Fruit fly (Drosophila melanogaster) whole organism, embryonic: ENCODE data around the gene Trhn.

Experiments
- CG10543 ChIP-seq: fragments of 200-800 bp; sonication (Bioruptor generic); optimal IDR thresholded peaks from 3 replicates; lab custom pipeline; 2017; ENCODE audit warnings: missing biosample characterization, mild to moderate bottlenecking, missing genetic modification characterization, moderate library complexity
- CG11504 ChIP-seq: fragments of 200-800 bp; sonication (Bioruptor generic); optimal IDR thresholded peaks from 3 replicates; lab custom pipeline; 2019; ENCODE audit warnings: missing biosample characterization, mild to moderate bottlenecking, missing genetic modification characterization, moderate library complexity
- CG12769 ChIP-seq: fragments of 200-800 bp; sonication (Bioruptor generic); optimal IDR thresholded peaks from 2 replicates; lab custom pipeline; 2019; ENCODE audit warnings: missing biosample characterization, mild to moderate bottlenecking, missing genetic modification characterization, moderate library complexity
- CG13296 ChIP-seq: fragments of 200-800 bp; sonication (Bioruptor generic); optimal IDR thresholded peaks from 3 replicates; lab custom pipeline; 2018; ENCODE audit warnings: missing biosample characterization, mild to moderate bottlenecking, missing genetic modification characterization
- CG16815 ChIP-seq: fragments of 200-800 bp; sonication (Bioruptor generic); optimal IDR thresholded peaks from 3 replicates; lab custom pipeline; 2017; ENCODE audit warnings: missing biosample characterization, mild to moderate bottlenecking, missing genetic modification characterization
- CG17568 ChIP-seq: fragments of 200-800 bp; sonication (Bioruptor generic); optimal IDR thresholded peaks from 2 replicates; lab custom pipeline; 2018; ENCODE audit warnings: missing biosample characterization, mild to moderate bottlenecking, missing genetic modification characterization, moderate library complexity
- CG18262 ChIP-seq: fragments of 200-800 bp; optimal IDR thresholded peaks from 3 replicates; lab custom pipeline; 2019; ENCODE audit warnings: missing biosample characterization, mild to moderate bottlenecking, missing genetic modification characterization, moderate library complexity
- CG3847 ChIP-seq: fragments of 200-800 bp; sonication (Bioruptor generic); IDR thresholded peaks from 2 replicates; pipeline ENCODE4 v1.3.6; 2022; ENCODE audit warnings: missing biosample characterization, missing genetic modification characterization
- CG5180 ChIP-seq: fragments of 200-800 bp; sonication (Bioruptor generic); optimal IDR thresholded peaks from 3 replicates; lab custom pipeline; 2017; ENCODE audit warnings: missing biosample characterization, missing genetic modification characterization, mild to moderate bottlenecking, moderate library complexity, missing genetic modification reagents
- CG7357 ChIP-seq: fragments of 200-800 bp; sonication (Bioruptor generic); IDR thresholded peaks from 3 replicates; pipeline ENCODE4 v1.3.6; 2022; ENCODE audit warnings: missing biosample characterization, missing genetic modification characterization
- CG7745 ChIP-seq: fragments of 200-800 bp; sonication (Bioruptor generic); optimal IDR thresholded peaks from 2 replicates; lab custom pipeline; 2018; ENCODE audit warnings: missing biosample characterization, mild to moderate bottlenecking, missing genetic modification characterization, moderate library complexity
- CG8290 ChIP-seq, 3 experiments: fragments of 200-800 bp; sonication (Bioruptor generic); optimal IDR thresholded peaks; 2 replicates each; lab custom pipeline; 2016 to 2019; ENCODE audit warnings: missing biosample characterization in 3 of 3, missing genetic modification characterization in 3 of 3, mild to moderate bottlenecking in 2 of 3, moderate library complexity in 1 of 3
- CG9876 ChIP-seq: fragments of 200-800 bp; sonication (Bioruptor generic); optimal IDR thresholded peaks from 2 replicates; lab custom pipeline; 2016; ENCODE audit warnings: missing biosample characterization, missing genetic modification characterization
- Chrac-16 ChIP-seq: fragments of 200-800 bp; sonication (Bioruptor generic); optimal IDR thresholded peaks from 3 replicates; lab custom pipeline; 2016; ENCODE audit warnings: missing biosample characterization, missing genetic modification characterization
- CkIIα-i1 ChIP-seq: fragments of 200-800 bp; sonication (Bioruptor generic); IDR thresholded peaks from 2 replicates; pipeline ENCODE4 v1.3.6; 2022; ENCODE audit warnings: missing biosample characterization, missing genetic modification characterization
- Deaf1 ChIP-seq: fragments of 200-800 bp; optimal IDR thresholded peaks from 3 replicates; lab custom pipeline; 2019; ENCODE audit warnings: missing biosample characterization, mild to moderate bottlenecking, missing genetic modification characterization, moderate library complexity
- Dll ChIP-seq: fragments of 200-800 bp; sonication (Bioruptor generic); IDR thresholded peaks from 4 replicates; pipeline ENCODE4 v1.3.6; 2022; ENCODE audit warnings: missing biosample characterization, missing genetic modification characterization; ENCODE audit not compliant: partially characterized antibody
- E2f1 ChIP-seq: fragments of 200-800 bp; sonication (Bioruptor generic); IDR thresholded peaks from 2 replicates; pipeline ENCODE4 v1.3.6; 2022; ENCODE audit warnings: missing biosample characterization, missing genetic modification characterization
- E2f2 ChIP-seq: fragments of 200-800 bp; sonication (Bioruptor generic); IDR thresholded peaks from 2 replicates; pipeline ENCODE4 v1.3.6; 2022; ENCODE audit warnings: missing biosample characterization, missing genetic modification characterization
- Med ChIP-seq: fragments of 200-800 bp; sonication (Bioruptor generic); peaks from one replicate; lab custom pipeline; 2016; ENCODE audit warnings: missing biosample characterization, missing genetic modification characterization, mild to moderate bottlenecking, inconsistent platforms, moderate library complexity
- Scr ChIP-seq: fragments of 200-800 bp; sonication (Bioruptor generic); IDR thresholded peaks from 2 replicates; pipeline ENCODE4 v1.3.6; 2022; ENCODE audit warnings: missing biosample characterization, missing genetic modification characterization; ENCODE audit not compliant: partially characterized antibody
- Vsx1 ChIP-seq: fragments of 200-800 bp; sonication (Bioruptor generic); optimal IDR thresholded peaks from 2 replicates; lab custom pipeline; 2017; ENCODE audit warnings: missing biosample characterization, mild to moderate bottlenecking, missing genetic modification characterization, missing genetic modification reagents
- Xbp1 ChIP-seq: fragments of 200-800 bp; sonication (Bioruptor generic); optimal IDR thresholded peaks from 3 replicates; lab custom pipeline; 2016; ENCODE audit warnings: missing biosample characterization, mild to moderate bottlenecking, missing genetic modification characterization
- ab ChIP-seq: fragments of 200-800 bp; sonication (Bioruptor generic); optimal IDR thresholded peaks from 2 replicates; lab custom pipeline; 2016; ENCODE audit warnings: missing biosample characterization, missing genetic modification characterization
- ase ChIP-seq: fragments of 200-800 bp; sonication (Bioruptor generic); IDR thresholded peaks from 3 replicates; pipeline ENCODE4 v1.3.6; 2022; ENCODE audit warnings: missing biosample characterization, missing genetic modification characterization
- ash1 ChIP-seq: fragments of 200-800 bp; sonication (Bioruptor generic); optimal IDR thresholded peaks from 2 replicates; lab custom pipeline; 2018; ENCODE audit warnings: missing biosample characterization, mild to moderate bottlenecking, missing genetic modification characterization
- az2 ChIP-seq: fragments of 200-800 bp; sonication (Bioruptor generic); optimal IDR thresholded peaks from 3 replicates; lab custom pipeline; 2016; ENCODE audit warnings: missing biosample characterization, missing genetic modification characterization
- bcd ChIP-seq: fragments of 200-800 bp; sonication (Bioruptor generic); optimal IDR thresholded peaks from 2 replicates; lab custom pipeline; 2017; ENCODE audit warnings: missing biosample characterization, mild to moderate bottlenecking, missing genetic modification characterization
- bowl ChIP-seq: fragments of 200-800 bp; sonication (Bioruptor generic); IDR thresholded peaks from 2 replicates; pipeline ENCODE4 v1.3.6; 2022; ENCODE audit warnings: missing biosample characterization, missing genetic modification characterization
- chinmo ChIP-seq: fragments of 200-800 bp; sonication (Bioruptor generic); IDR thresholded peaks from 4 replicates; pipeline ENCODE4 v1.3.6; 2022; ENCODE audit warnings: missing biosample characterization, missing genetic modification characterization; ENCODE audit not compliant: partially characterized antibody
- dpn ChIP-seq, 2 experiments: fragments of 200-800 bp; sonication (Bioruptor generic); optimal IDR thresholded peaks; 3 replicates each; lab custom pipeline; 2016; ENCODE audit warnings: missing biosample characterization in 2 of 2, missing genetic modification characterization in 2 of 2
- fd64A ChIP-seq: fragments of 200-800 bp; sonication (Bioruptor generic); optimal IDR thresholded peaks from 3 replicates; lab custom pipeline; 2018; ENCODE audit warnings: missing biosample characterization, mild to moderate bottlenecking, missing genetic modification characterization
- jing ChIP-seq: fragments of 200-800 bp; sonication (Bioruptor generic); optimal IDR thresholded peaks from 2 replicates; lab custom pipeline; 2018; ENCODE audit warnings: missing biosample characterization, mild to moderate bottlenecking, missing genetic modification characterization
- lov ChIP-seq, 2 experiments: fragments of 200-800 bp in 1 of 2; fragments of >200 bp in 1 of 2; sonication (Bioruptor generic) in 1 of 2; IDR thresholded peaks in 1 of 2; optimal IDR thresholded peaks in 1 of 2; 2 replicates in 1 of 2; 3 replicates in 1 of 2; pipeline versions ENCODE4 v1.3.6 to Lab custom; 2017 to 2022; ENCODE audit warnings: missing biosample characterization in 1 of 2, missing genetic modification characterization in 1 of 2
- mirr ChIP-seq: fragments of 200-800 bp; sonication (Bioruptor generic); optimal IDR thresholded peaks from 3 replicates; lab custom pipeline; 2018; ENCODE audit warnings: missing biosample characterization, mild to moderate bottlenecking, missing genetic modification characterization
- oc ChIP-seq: fragments of 200-800 bp; sonication (Bioruptor generic); optimal IDR thresholded peaks from 2 replicates; lab custom pipeline; 2018; ENCODE audit warnings: missing biosample characterization, mild to moderate bottlenecking, missing genetic modification characterization, moderate library complexity
- pnt ChIP-seq: fragments of 200-800 bp; sonication (Bioruptor generic); optimal IDR thresholded peaks from 3 replicates; lab custom pipeline; 2016; ENCODE audit warnings: missing biosample characterization, missing genetic modification characterization
- rib ChIP-seq: fragments of 200-800 bp; sonication (Bioruptor generic); IDR thresholded peaks from 2 replicates; pipeline ENCODE4 v1.3.6; 2022; ENCODE audit warnings: missing biosample characterization, missing genetic modification characterization
- sd ChIP-seq: fragments of 200-800 bp; sonication (Bioruptor generic); optimal IDR thresholded peaks from 3 replicates; lab custom pipeline; 2018; ENCODE audit warnings: missing biosample characterization, mild to moderate bottlenecking, missing genetic modification characterization, moderate library complexity
- sens ChIP-seq: fragments of 200-800 bp; sonication (Bioruptor generic); peaks from one replicate; lab custom pipeline; 2016; ENCODE audit warnings: missing biosample characterization, missing genetic modification characterization
- tap ChIP-seq: fragments of 200-800 bp; optimal IDR thresholded peaks from 3 replicates; lab custom pipeline; 2019; ENCODE audit warnings: missing biosample characterization, mild to moderate bottlenecking, missing genetic modification characterization, moderate library complexity
- vvl ChIP-seq: fragments of 200-800 bp; sonication (Bioruptor generic); IDR thresholded peaks from 2 replicates; pipeline ENCODE4 v1.3.6; 2022; ENCODE audit warnings: missing biosample characterization, missing genetic modification characterization
- zen2 ChIP-seq: fragments of 200-800 bp; sonication (Bioruptor generic); IDR thresholded peaks from 3 replicates; pipeline ENCODE4 v1.3.6; 2022; ENCODE audit warnings: missing biosample characterization, missing genetic modification characterization; ENCODE audit not compliant: partially characterized antibody

Trhn gene

dm6 chr3L:1202588-1203195, 9.7 kb upstream of the Trhn start, which contains the start of gene meep (continued):
- TF ChIP-seq CG7745, result no peak
- peak; percentile 55 for TF ChIP-seq Med (GFP tag; lab: Kevin White, UChicago)
- TF ChIP-seq, all 482 proteins: peak for 12

- no peak for TF ChIP-seq lov (optimal IDR thresholded peaks at IDR 0.05; lab: Kevin White, UChicago)
- TF ChIP-seq lov (GFP tag; IDR thresholded peaks at IDR 0.05; lab: Robert Waterston, UW), result 0 out of 3 replicates have a peak, but pooled peaks have one; percentile 41
- TF ChIP-seq CG5180, result peak; percentile 66
- TF ChIP-seq CG13296 (GFP tag; lab: Kevin White, UChicago), result no peak
- TF ChIP-seq sens (GFP tag; lab: Kevin White, UChicago), result peak; percentile 16
- TF ChIP-seq vvl (GFP tag; lab: Robert Waterston, UW), result 0 out of 2 replicates have a peak, but pooled peaks have one; percentile 32
- TF ChIP-seq Med (GFP tag; lab: Kevin White, UChicago), result peak; percentile 35
- TF ChIP-seq CG9876 (GFP tag; lab: Kevin White, UChicago), result no peak
- TF ChIP-seq chinmo (GFP tag; lab: Robert Waterston, UW), result 0 out of 4 replicates have a peak, but pooled peaks have one; percentile 34
- peak; percentile 5 for TF ChIP-seq Deaf1 (tag; lab: Kevin White, UChicago)
- no peak for TF ChIP-seq ase (GFP tag; lab: Robert Waterston, UW)
- no peak for TF ChIP-seq Dll (GFP tag; lab: Robert Waterston, UW)
- peak; percentile 13 for TF ChIP-seq CG12769
- TF ChIP-seq Vsx1, result peak; percentile 54
- TF ChIP-seq CG16815 (GFP tag; lab: Kevin White, UChicago), result no peak
- no peak for TF ChIP-seq CG8290 (GFP tag; optimal IDR thresholded peaks at IDR 0.05; lab: Kevin White, UChicago)
- TF ChIP-seq CG8290 (tag; optimal IDR thresholded peaks at IDR 0.05; lab: Kevin White, UChicago), result peak in 1 of 2 experiments; percentile 4
- TF ChIP-seq oc (tag; lab: Kevin White, UChicago), result peak; percentile 10
- no peak for TF ChIP-seq sd (tag; lab: Kevin White, UChicago)
- no peak for TF ChIP-seq E2f1 (GFP tag; lab: Robert Waterston, UW)
These were observed 7.5 kb upstream of the Trhn start, which contains the start of gene mwh for dm6 chr3L:1200357-1201051. mwh (plus strand) TSS chr3L:1200786.

- TF ChIP-seq mirr (GFP tag; lab: Kevin White, UChicago), result no peak
- TF ChIP-seq CkIIα-i1 (GFP tag; lab: Robert Waterston, UW), result no peak
- no peak for TF ChIP-seq bowl (GFP tag; lab: Robert Waterston, UW)
- TF ChIP-seq pnt (GFP tag; lab: Kevin White, UChicago), result no peak
- TF ChIP-seq Xbp1 (GFP tag; lab: Kevin White, UChicago), result no peak
- TF ChIP-seq CG18262 (tag; lab: Kevin White, UChicago), result no peak
- no peak for TF ChIP-seq jing
- TF ChIP-seq fd64A, result no peak
- no peak for TF ChIP-seq az2
- TF ChIP-seq sens (GFP tag; lab: Kevin White, UChicago), result peak; percentile 16
- no peak for TF ChIP-seq bcd (GFP tag; lab: Kevin White, UChicago)
- TF ChIP-seq CG7357 (GFP tag; lab: Robert Waterston, UW), result no peak
- no peak for TF ChIP-seq dpn (GFP tag; optimal IDR thresholded peaks at IDR 0.05; lab: Kevin White, UChicago)
- TF ChIP-seq Scr (GFP tag; lab: Robert Waterston, UW), result no peak
- TF ChIP-seq ab (GFP tag; lab: Kevin White, UChicago), result no peak
- TF ChIP-seq CG3847, result no peak
- TF ChIP-seq CG17568 (GFP tag; lab: Kevin White, UChicago), result no peak
- TF ChIP-seq CG10543, result no peak
- TF ChIP-seq E2f2, result no peak
- TF ChIP-seq CG7745, result no peak
- TF ChIP-seq CG11504 (tag; lab: Kevin White, UChicago), result no peak
- TF ChIP-seq ash1 (GFP tag; lab: Kevin White, UChicago), result no peak
- no peak for TF ChIP-seq tap (tag; lab: Kevin White, UChicago)
- TF ChIP-seq rib (GFP tag; lab: Robert Waterston, UW), result no peak
- TF ChIP-seq zen2 (GFP tag; lab: Robert Waterston, UW), result no peak
- TF ChIP-seq Chrac-16 (GFP tag; lab: Kevin White, UChicago), result no peak
These were observed 3.0 kb upstream of the Trhn start, which contains the start of gene Aplip1 for dm6 chr3L:1195868-1196552. Aplip1 (plus strand) TSS chr3L:1196317.
